Fruit fly (Drosophila melanogaster) whole organism, embryonic: ENCODE data around the gene hfp.
A peak's percentile ranks its signal among the peaks of the same experiment; 100 is the strongest.

Experiments
- Abd-B ChIP-seq: fragments of 200-800 bp; sonication (Bioruptor generic); optimal IDR thresholded peaks from 2 replicates; lab custom pipeline; 2018; ENCODE audit warnings: missing biosample characterization, mild to moderate bottlenecking, missing genetic modification characterization, moderate library complexity
- Aef1 ChIP-seq: fragments of 200-800 bp; sonication (Bioruptor generic); IDR thresholded peaks from 3 replicates; pipeline ENCODE4 v1.3.6; 2022; ENCODE audit warnings: missing biosample characterization, missing genetic modification characterization
- BEAF-32 ChIP-seq: fragments of 200-800 bp; sonication (Bioruptor generic); optimal IDR thresholded peaks from 3 replicates; lab custom pipeline; 2017; ENCODE audit warnings: missing biosample characterization, missing genetic modification characterization, mild to moderate bottlenecking, moderate library complexity, missing genetic modification reagents
- CG10274 ChIP-seq: fragments of 200-800 bp; sonication (Bioruptor generic); optimal IDR thresholded peaks from 3 replicates; lab custom pipeline; 2017; ENCODE audit warnings: missing biosample characterization, mild to moderate bottlenecking, missing genetic modification characterization
- CG11398 ChIP-seq: fragments of 200-800 bp; sonication (Bioruptor generic); optimal IDR thresholded peaks from 2 replicates; lab custom pipeline; 2016; ENCODE audit warnings: missing biosample characterization, missing genetic modification characterization
- CG11504 ChIP-seq: fragments of 200-800 bp; sonication (Bioruptor generic); optimal IDR thresholded peaks from 3 replicates; lab custom pipeline; 2019; ENCODE audit warnings: missing biosample characterization, mild to moderate bottlenecking, missing genetic modification characterization, moderate library complexity
- CG13624 ChIP-seq: fragments of 200-800 bp; sonication (Bioruptor generic); optimal IDR thresholded peaks from 2 replicates; lab custom pipeline; 2016; ENCODE audit warnings: missing biosample characterization, missing genetic modification characterization
- CG14014 ChIP-seq: fragments of 200-800 bp; sonication (Bioruptor generic); IDR thresholded peaks from 2 replicates; pipeline ENCODE4 v1.3.6; 2022; ENCODE audit warnings: missing biosample characterization, missing genetic modification characterization
- CG14050 ChIP-seq: fragments of 200-800 bp; sonication (Bioruptor generic); IDR thresholded peaks from 3 replicates; pipeline ENCODE4 v1.3.6; 2022; ENCODE audit warnings: missing biosample characterization, missing genetic modification characterization
- CG2120 ChIP-seq: fragments of 200-800 bp; sonication (Bioruptor generic); optimal IDR thresholded peaks from 3 replicates; lab custom pipeline; 2016; ENCODE audit warnings: missing biosample characterization, missing genetic modification characterization
- CG30020 ChIP-seq: fragments of 200-800 bp; optimal IDR thresholded peaks from 2 replicates; lab custom pipeline; 2019; ENCODE audit warnings: missing biosample characterization, mild to moderate bottlenecking, missing genetic modification characterization, moderate library complexity
- CG34422 ChIP-seq: fragments of 200-800 bp; sonication (Bioruptor generic); IDR thresholded peaks from 3 replicates; pipeline ENCODE4 v1.3.6; 2022; ENCODE audit warnings: missing biosample characterization, missing genetic modification characterization
- CG5953 ChIP-seq: fragments of 200-800 bp; sonication (Bioruptor generic); IDR thresholded peaks from 2 replicates; pipeline ENCODE4 v1.3.6; 2022; ENCODE audit warnings: missing biosample characterization, missing genetic modification characterization
- CG6175 ChIP-seq: fragments of 200-800 bp; sonication (Bioruptor generic); IDR thresholded peaks from 3 replicates; pipeline ENCODE4 v1.3.6; 2022; ENCODE audit warnings: missing biosample characterization, missing genetic modification characterization
- CG7928 ChIP-seq: fragments of 200-800 bp; sonication (Bioruptor generic); optimal IDR thresholded peaks from 2 replicates; lab custom pipeline; 2017; ENCODE audit warnings: missing biosample characterization, mild to moderate bottlenecking, missing genetic modification characterization
- CG8089 ChIP-seq: fragments of 200-800 bp; sonication (Bioruptor generic); optimal IDR thresholded peaks from 3 replicates; lab custom pipeline; 2016; ENCODE audit warnings: missing biosample characterization, missing genetic modification characterization
- Camta ChIP-seq: fragments of 200-800 bp; sonication (Bioruptor generic); optimal IDR thresholded peaks from 2 replicates; lab custom pipeline; 2016; ENCODE audit warnings: missing biosample characterization, missing genetic modification characterization
- CrebB ChIP-seq: fragments of 200-800 bp; sonication (Bioruptor generic); optimal IDR thresholded peaks from 3 replicates; lab custom pipeline; 2018; ENCODE audit warnings: missing biosample characterization, mild to moderate bottlenecking, missing genetic modification characterization
- D19B ChIP-seq: fragments of 200-800 bp; sonication (Bioruptor generic); optimal IDR thresholded peaks from 2 replicates; lab custom pipeline; 2017; ENCODE audit warnings: missing biosample characterization, mild to moderate bottlenecking, missing genetic modification characterization
- Dbx ChIP-seq: fragments of 200-800 bp; sonication (Bioruptor generic); IDR thresholded peaks from 3 replicates; pipeline ENCODE4 v1.3.6; 2022; ENCODE audit warnings: missing biosample characterization, missing genetic modification characterization
- Dp ChIP-seq: fragments of 200-800 bp; sonication (Bioruptor generic); optimal IDR thresholded peaks from 2 replicates; lab custom pipeline; 2018; ENCODE audit warnings: missing biosample characterization, mild to moderate bottlenecking, missing genetic modification characterization, moderate library complexity
- Nf-YA ChIP-seq: fragments of 200-800 bp; sonication (Bioruptor generic); IDR thresholded peaks from 2 replicates; pipeline ENCODE4 v1.3.6; 2022; ENCODE audit warnings: missing biosample characterization, missing genetic modification characterization
- Oli ChIP-seq: fragments of 200-800 bp; sonication (Bioruptor generic); optimal IDR thresholded peaks from 2 replicates; lab custom pipeline; 2018; ENCODE audit warnings: missing biosample characterization, mild to moderate bottlenecking, missing genetic modification characterization, moderate library complexity
- Opbp ChIP-seq: fragments of 200-800 bp; sonication (Bioruptor generic); IDR thresholded peaks from 3 replicates; pipeline ENCODE4 v1.3.6; 2022; ENCODE audit warnings: missing biosample characterization, missing genetic modification characterization; ENCODE audit not compliant: partially characterized antibody
- PHDP ChIP-seq: fragments of 200-800 bp; sonication (Bioruptor generic); optimal IDR thresholded peaks from 3 replicates; lab custom pipeline; 2018; ENCODE audit warnings: missing biosample characterization, mild to moderate bottlenecking, missing genetic modification characterization, moderate library complexity
- Ravus ChIP-seq: fragments of 200-800 bp; sonication (Bioruptor generic); IDR thresholded peaks from 2 replicates; pipeline ENCODE4 v1.3.6; 2022; ENCODE audit warnings: missing biosample characterization, missing genetic modification characterization
- Usf ChIP-seq: fragments of 200-800 bp; sonication (Bioruptor generic); optimal IDR thresholded peaks from 2 replicates; lab custom pipeline; 2017; ENCODE audit warnings: missing genotype, missing biosample characterization, missing genetic modification characterization
- ab ChIP-seq: fragments of 200-800 bp; sonication (Bioruptor generic); optimal IDR thresholded peaks from 2 replicates; lab custom pipeline; 2016; ENCODE audit warnings: missing biosample characterization, missing genetic modification characterization
- bigmax ChIP-seq: fragments of 200-800 bp; sonication (Bioruptor generic); optimal IDR thresholded peaks from 2 replicates; lab custom pipeline; 2018; ENCODE audit warnings: missing biosample characterization, mild to moderate bottlenecking, missing genetic modification characterization
- ci ChIP-seq: fragments of 200-800 bp; sonication (Bioruptor generic); IDR thresholded peaks from 3 replicates; pipeline ENCODE4 v1.3.6; 2022; ENCODE audit warnings: missing biosample characterization, missing genetic modification characterization
- disco-r ChIP-seq: fragments of 200-800 bp; sonication (Bioruptor generic); optimal IDR thresholded peaks from 2 replicates; lab custom pipeline; 2016; ENCODE audit warnings: missing biosample characterization, missing genetic modification characterization
- eve ChIP-seq, 2 experiments: fragments of >200 bp; optimal IDR thresholded peaks; 2 replicates each; lab custom pipeline; 2017; ENCODE audit warnings: missing biosample characterization in 2 of 2, missing genetic modification characterization in 2 of 2
- exex ChIP-seq: fragments of 200-800 bp; sonication (Bioruptor generic); optimal IDR thresholded peaks from 4 replicates; lab custom pipeline; 2018; ENCODE audit warnings: missing biosample characterization, mild to moderate bottlenecking, missing genetic modification characterization, moderate library complexity
- ftz-f1 ChIP-seq: fragments of 200-800 bp; sonication (Bioruptor generic); optimal IDR thresholded peaks from 2 replicates; lab custom pipeline; 2016; ENCODE audit warnings: missing biosample characterization, missing genetic modification characterization
- gce ChIP-seq: fragments of 200-800 bp; sonication (Bioruptor generic); IDR thresholded peaks from 3 replicates; pipeline ENCODE4 v1.3.6; 2022; ENCODE audit warnings: missing biosample characterization, missing genetic modification characterization
- gcm ChIP-seq: fragments of 200-800 bp; sonication (Bioruptor generic); optimal IDR thresholded peaks from 2 replicates; lab custom pipeline; 2019; ENCODE audit warnings: missing biosample characterization, mild to moderate bottlenecking, missing genetic modification characterization, moderate library complexity
- grn ChIP-seq: fragments of 200-800 bp; sonication (Bioruptor generic); optimal IDR thresholded peaks from 3 replicates; lab custom pipeline; 2017; ENCODE audit warnings: missing biosample characterization, missing genetic modification characterization
- gro ChIP-seq: fragments of 200-800 bp; sonication (Bioruptor generic); optimal IDR thresholded peaks from 2 replicates; lab custom pipeline; 2016; ENCODE audit warnings: missing biosample characterization, missing genetic modification characterization
- ind ChIP-seq: fragments of 200-800 bp; sonication (Bioruptor generic); optimal IDR thresholded peaks from 3 replicates; lab custom pipeline; 2016; ENCODE audit warnings: missing biosample characterization, missing genetic modification characterization
- jing ChIP-seq: fragments of 200-800 bp; sonication (Bioruptor generic); optimal IDR thresholded peaks from 2 replicates; lab custom pipeline; 2018; ENCODE audit warnings: missing biosample characterization, mild to moderate bottlenecking, missing genetic modification characterization
- jumu ChIP-seq: fragments of 200-800 bp; sonication (Bioruptor generic); optimal IDR thresholded peaks from 3 replicates; lab custom pipeline; 2016; ENCODE audit warnings: missing biosample characterization, missing genetic modification characterization
- p53 ChIP-seq: fragments of 200-800 bp; sonication (Bioruptor generic); optimal IDR thresholded peaks from 2 replicates; lab custom pipeline; 2016; ENCODE audit warnings: missing biosample characterization, missing genetic modification characterization
- pfk ChIP-seq: fragments of 200-800 bp; sonication (Bioruptor generic); optimal IDR thresholded peaks from 2 replicates; lab custom pipeline; 2018; ENCODE audit warnings: missing biosample characterization, mild to moderate bottlenecking, missing genetic modification characterization, moderate library complexity
- pho ChIP-seq: fragments of 200-800 bp; sonication (Bioruptor generic); optimal IDR thresholded peaks from 2 replicates; lab custom pipeline; 2016; ENCODE audit warnings: missing biosample characterization, missing genetic modification characterization
- pnt ChIP-seq: fragments of 200-800 bp; sonication (Bioruptor generic); optimal IDR thresholded peaks from 3 replicates; lab custom pipeline; 2016; ENCODE audit warnings: missing biosample characterization, missing genetic modification characterization
- pum ChIP-seq: fragments of 200-800 bp; sonication (Bioruptor generic); optimal IDR thresholded peaks from 2 replicates; lab custom pipeline; 2016; ENCODE audit warnings: missing biosample characterization, missing genetic modification characterization
- pzg ChIP-seq: fragments of 200-800 bp; sonication (Bioruptor generic); optimal IDR thresholded peaks from 3 replicates; lab custom pipeline; 2018; ENCODE audit warnings: missing biosample characterization, mild to moderate bottlenecking, missing genetic modification characterization, moderate library complexity
- slou ChIP-seq: fragments of 200-800 bp; sonication (Bioruptor generic); optimal IDR thresholded peaks from 3 replicates; lab custom pipeline; 2016; ENCODE audit warnings: missing biosample characterization, missing genetic modification characterization
- tap ChIP-seq: fragments of 200-800 bp; optimal IDR thresholded peaks from 3 replicates; lab custom pipeline; 2019; ENCODE audit warnings: missing biosample characterization, mild to moderate bottlenecking, missing genetic modification characterization, moderate library complexity
- trem ChIP-seq: fragments of 200-800 bp; optimal IDR thresholded peaks from 3 replicates; lab custom pipeline; 2019; ENCODE audit warnings: missing biosample characterization, mild to moderate bottlenecking, missing genetic modification characterization, moderate library complexity
- zfh2 ChIP-seq: fragments of 200-800 bp; sonication (Bioruptor generic); optimal IDR thresholded peaks from 2 replicates; lab custom pipeline; 2016; ENCODE audit warnings: missing biosample characterization, missing genetic modification characterization

hfp gene

DNA sequence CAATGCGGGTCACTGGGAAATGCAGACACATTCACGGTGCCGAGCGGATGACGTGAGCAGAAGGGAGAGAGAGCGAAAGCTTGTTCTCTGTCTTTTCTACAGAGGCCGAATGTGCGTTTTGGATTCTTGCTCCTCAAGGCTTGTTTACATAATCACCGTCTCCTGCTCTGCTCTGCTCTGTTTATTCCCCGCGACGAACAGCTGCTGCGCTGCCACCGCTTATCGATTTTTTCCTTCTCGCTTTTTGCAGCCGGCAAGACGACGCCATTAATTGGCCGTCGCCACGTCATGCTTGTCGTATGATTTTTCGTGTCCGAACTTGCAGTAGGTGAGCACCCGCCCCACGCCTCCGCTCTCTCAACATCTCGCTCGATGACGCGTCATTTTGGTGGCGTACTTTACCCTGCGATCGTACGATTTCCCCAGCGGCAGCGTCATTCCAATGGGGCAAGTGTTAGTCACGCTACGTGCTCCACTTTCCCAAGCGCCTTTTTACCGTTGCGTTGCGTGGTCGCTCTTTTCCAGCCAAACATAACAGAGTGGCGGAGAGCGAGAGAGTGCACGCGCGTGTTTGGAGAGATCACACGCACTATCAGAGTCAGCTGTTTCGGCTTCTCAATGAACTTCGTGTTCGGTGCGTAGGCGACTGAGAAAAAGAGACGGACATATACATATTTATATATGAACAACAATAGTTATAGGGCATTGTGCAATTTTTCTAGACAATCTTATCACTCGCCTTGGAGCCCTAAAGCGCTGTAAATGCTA is 44.1 kb upstream of the hfp start (continued):
- TF ChIP-seq Usf (GFP tag; lab: Kevin White, UChicago) (no peak), Abd-B (GFP tag; lab: Kevin White, UChicago) (no peak), Nf-YA (GFP tag; lab: Robert Waterston, UW) (no peak), CG11398 (GFP tag; lab: Kevin White, UChicago) (no peak), pfk (GFP tag; lab: Kevin White, UChicago) (peak; percentile 27), gce (GFP tag; lab: Robert Waterston, UW) (no peak), disco-r (no peak), CG14014 (GFP tag; lab: Robert Waterston, UW) (0 out of 2 replicates have a peak, but pooled peaks have one; percentile 5), CG30020 (tag; lab: Kevin White, UChicago) (no peak), trem (tag; lab: Kevin White, UChicago) (no peak), CG14050 (no peak), Ravus (GFP tag; lab: Robert Waterston, UW) (no peak), jing (GFP tag; lab: Kevin White, UChicago) (no peak), CG8089 (GFP tag; lab: Kevin White, UChicago) (no peak), Dbx (GFP tag; lab: Robert Waterston, UW) (0 out of 3 replicates have a peak, but pooled peaks have one; percentile 1), Camta (GFP tag; lab: Kevin White, UChicago) (no peak), Oli (no peak), grn (no peak), CG7928 (GFP tag; lab: Kevin White, UChicago) (no peak), CG2120 (GFP tag; lab: Kevin White, UChicago) (no peak), pzg (GFP tag; lab: Kevin White, UChicago) (no peak), pnt (GFP tag; lab: Kevin White, UChicago) (no peak), ind (no peak), tap (tag; lab: Kevin White, UChicago) (no peak), ab (GFP tag; lab: Kevin White, UChicago) (no peak), slou (GFP tag; lab: Kevin White, UChicago) (no peak), zfh2 (no peak), BEAF-32 (GFP tag; lab: Kevin White, UChicago) (no peak), pum (GFP tag; lab: Kevin White, UChicago) (no peak), p53 (GFP tag; lab: Kevin White, UChicago) (peak; percentile 95), PHDP (tag; lab: Kevin White, UChicago) (no peak), gcm (GFP tag; lab: Kevin White, UChicago) (peak; percentile 40), eve (GFP tag; optimal IDR thresholded peaks at IDR 0.05; lab: Kevin White, UChicago) (no peak), Aef1 (no peak), ci (peak; percentile 36; the same call in 1 of the 3 replicates), CG11504 (tag; lab: Kevin White, UChicago) (no peak), Opbp (GFP tag; lab: Robert Waterston, UW) (no peak; the same call in 2 of the 3 replicates), CG10274 (GFP tag; lab: Kevin White, UChicago) (no peak), pho (no peak), CG13624 (GFP tag; lab: Kevin White, UChicago) (no peak), gro (no peak), bigmax (GFP tag; lab: Kevin White, UChicago) (no peak), Dp (GFP tag; lab: Kevin White, UChicago) (no peak), jumu (GFP tag; lab: Kevin White, UChicago) (peak; percentile 9), CG34422 (GFP tag; lab: Robert Waterston, UW) (peak; percentile 12; the same call in 1 of the 3 replicates), CG6175 (peak; percentile 84; the same call in 2 of the 3 replicates), ftz-f1 (GFP tag; lab: Kevin White, UChicago) (peak; percentile 24), exex (tag; lab: Kevin White, UChicago) (peak; percentile 22), D19B (GFP tag; lab: Kevin White, UChicago) (no peak), CrebB (tag; lab: Kevin White, UChicago) (peak; percentile 15), CG5953 (GFP tag; lab: Robert Waterston, UW) (no peak)
